Fruit fly (Drosophila melanogaster) whole organism, pupa: ENCODE measurements around the gene CG9776.

Experiments used
- CG12605 ChIP-seq: fragments of 200-800 bp; sonication (Bioruptor generic); IDR thresholded peaks from 2 replicates; pipeline ENCODE4 v1.3.6; 2022; ENCODE audit warnings: missing biosample characterization, missing genetic modification characterization
- CG13204 ChIP-seq: fragments of 200-800 bp; sonication (Bioruptor generic); optimal IDR thresholded peaks from 2 replicates; lab custom pipeline; 2018; ENCODE audit warnings: missing biosample characterization, mild to moderate bottlenecking, missing genetic modification characterization, moderate library complexity
- CG15710 ChIP-seq: fragments of 200-800 bp; sonication (Bioruptor generic); optimal IDR thresholded peaks from 2 replicates; lab custom pipeline; 2018; ENCODE audit warnings: missing biosample characterization, mild to moderate bottlenecking, missing genetic modification characterization, moderate library complexity
- CG17806 ChIP-seq: fragments of 200-800 bp; sonication (Bioruptor generic); optimal IDR thresholded peaks from 2 replicates; lab custom pipeline; 2018; ENCODE audit warnings: missing biosample characterization, mild to moderate bottlenecking, missing genetic modification characterization, moderate library complexity
- CG32121 ChIP-seq: fragments of 200-800 bp; sonication (Bioruptor generic); IDR thresholded peaks from 2 replicates; pipeline ENCODE4 v1.3.6; 2022; ENCODE audit warnings: missing biosample characterization, missing genetic modification characterization
- CG34367 ChIP-seq: fragments of 200-800 bp; sonication (Bioruptor generic); optimal IDR thresholded peaks from 2 replicates; lab custom pipeline; 2018; ENCODE audit warnings: missing biosample characterization, mild to moderate bottlenecking, missing genetic modification characterization
- CG8159 ChIP-seq: fragments of 200-800 bp; sonication (Bioruptor generic); optimal IDR thresholded peaks from 3 replicates; lab custom pipeline; 2018; ENCODE audit warnings: missing biosample characterization, mild to moderate bottlenecking, missing genetic modification characterization, moderate library complexity
- CG8301 ChIP-seq: fragments of 200-800 bp; sonication (Bioruptor generic); optimal IDR thresholded peaks from 2 replicates; lab custom pipeline; 2018; ENCODE audit warnings: missing biosample characterization, mild to moderate bottlenecking, missing genetic modification characterization
- Pif1A ChIP-seq: fragments of 200-800 bp; sonication (Bioruptor generic); optimal IDR thresholded peaks from 3 replicates; lab custom pipeline; 2016; ENCODE audit warnings: missing biosample characterization, missing genetic modification characterization
- Pif1B ChIP-seq: fragments of 200-800 bp; sonication (Bioruptor generic); optimal IDR thresholded peaks from 3 replicates; lab custom pipeline; 2016; ENCODE audit warnings: missing biosample characterization, missing genetic modification characterization
- Snoo ChIP-seq: fragments of 200-800 bp; sonication (Bioruptor generic); optimal IDR thresholded peaks from 3 replicates; lab custom pipeline; 2017; ENCODE audit warnings: missing biosample characterization, mild to moderate bottlenecking, missing genetic modification characterization, inconsistent platforms
- fd96Ca ChIP-seq: fragments of 200-800 bp; sonication (Bioruptor generic); IDR thresholded peaks from 3 replicates; pipeline ENCODE4 v1.3.6; 2022; ENCODE audit warnings: missing biosample characterization, missing genetic modification characterization
- gl ChIP-seq: fragments of 200-800 bp; sonication (Bioruptor generic); optimal IDR thresholded peaks from 2 replicates; lab custom pipeline; 2018; ENCODE audit warnings: missing biosample characterization, mild to moderate bottlenecking, missing genetic modification characterization
- rn ChIP-seq: fragments of 200-800 bp; sonication (Bioruptor generic); IDR thresholded peaks from 2 replicates; pipeline ENCODE4 v1.3.6; 2022; ENCODE audit warnings: missing biosample characterization, missing genetic modification characterization

DNA sequence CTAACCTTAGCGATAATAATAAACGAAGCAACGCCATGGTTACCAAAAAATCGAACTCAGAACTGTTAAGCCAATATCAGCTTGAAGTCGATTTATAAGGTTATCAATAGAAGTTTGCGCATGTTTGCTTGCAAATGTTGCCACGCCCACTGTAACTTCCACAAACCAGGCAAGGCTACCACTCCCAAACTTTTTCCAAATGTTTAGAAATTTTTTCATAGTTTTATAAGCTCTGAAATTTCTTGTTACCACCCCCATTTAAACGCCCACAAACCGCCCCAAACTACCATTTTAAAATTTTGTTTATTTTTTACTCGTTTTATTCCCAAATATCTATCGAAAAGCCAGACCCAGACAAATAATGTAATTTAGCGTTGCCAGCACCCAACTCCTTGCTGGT is 56.0 kb downstream of the CG9776 start, which contains the start of gene flip:
- no peak for TF ChIP-seq CG15710
- TF ChIP-seq Snoo = no peak
- no peak for TF ChIP-seq fd96Ca (GFP tag; lab: Robert Waterston, UW)
- no peak for TF ChIP-seq CG34367 (tag; lab: Kevin White, UChicago)
- no peak for TF ChIP-seq gl
- no peak for TF ChIP-seq CG8159 (tag; lab: Kevin White, UChicago)
- no peak for TF ChIP-seq rn
- no peak for TF ChIP-seq CG12605 (GFP tag; lab: Robert Waterston, UW)
- TF ChIP-seq CG17806 (tag; lab: Kevin White, UChicago) = no peak
- no peak for TF ChIP-seq CG32121 (GFP tag; lab: Robert Waterston, UW)
- no peak for TF ChIP-seq CG13204
- TF ChIP-seq Pif1A (GFP tag; lab: Kevin White, UChicago) = no peak
- no peak for TF ChIP-seq CG8301
- TF ChIP-seq Pif1B = no peak
